Fruit fly (Drosophila melanogaster) whole organism, embryonic: ENCODE results near the gene Not10.
A peak's percentile ranks its signal among the peaks of the same experiment; 100 is the strongest.

Experiments
- Ada2b ChIP-seq: fragments of 200-800 bp; sonication (Bioruptor generic); IDR thresholded peaks from 2 replicates; pipeline ENCODE4 v1.3.6; 2022; ENCODE audit warnings: missing biosample characterization, missing genetic modification characterization
- Atf-2 ChIP-seq: fragments of 200-800 bp; sonication (Bioruptor generic); optimal IDR thresholded peaks from 2 replicates; lab custom pipeline; 2016; ENCODE audit warnings: missing biosample characterization, missing genetic modification characterization
- Bdp1 ChIP-seq: fragments of 200-800 bp; sonication (Bioruptor generic); optimal IDR thresholded peaks from 3 replicates; lab custom pipeline; 2016; ENCODE audit warnings: missing biosample characterization, missing genetic modification characterization
- CG10321 ChIP-seq: fragments of 200-800 bp; sonication (Bioruptor generic); IDR thresholded peaks from 2 replicates; pipeline ENCODE4 v1.3.6; 2022; ENCODE audit warnings: missing biosample characterization, missing genetic modification characterization
- CG10431 ChIP-seq: fragments of 200-800 bp; sonication (Bioruptor generic); optimal IDR thresholded peaks from 3 replicates; lab custom pipeline; 2018; ENCODE audit warnings: missing biosample characterization, mild to moderate bottlenecking, missing genetic modification characterization
- CG10462 ChIP-seq: fragments of 200-800 bp; sonication (Bioruptor generic); optimal IDR thresholded peaks from 2 replicates; lab custom pipeline; 2016; ENCODE audit warnings: missing biosample characterization, missing genetic modification characterization
- CG10543 ChIP-seq: fragments of 200-800 bp; sonication (Bioruptor generic); optimal IDR thresholded peaks from 3 replicates; lab custom pipeline; 2017; ENCODE audit warnings: missing biosample characterization, mild to moderate bottlenecking, missing genetic modification characterization, moderate library complexity
- CG15479 ChIP-seq: fragments of 200-800 bp; sonication (Bioruptor generic); optimal IDR thresholded peaks from 3 replicates; lab custom pipeline; 2019; ENCODE audit warnings: missing biosample characterization, mild to moderate bottlenecking, missing genetic modification characterization, moderate library complexity
- CG16813 ChIP-seq: fragments of 200-800 bp; sonication (Bioruptor generic); IDR thresholded peaks from 3 replicates; pipeline ENCODE4 v1.3.6; 2022; ENCODE audit warnings: missing biosample characterization, missing genetic modification characterization; ENCODE audit not compliant: partially characterized antibody
- CG17829 ChIP-seq: fragments of 200-800 bp; optimal IDR thresholded peaks from 2 replicates; lab custom pipeline; 2019; ENCODE audit warnings: missing biosample characterization, mild to moderate bottlenecking, missing genetic modification characterization, moderate library complexity
- CG18476 ChIP-seq: fragments of 200-800 bp; sonication (Bioruptor generic); optimal IDR thresholded peaks from 2 replicates; lab custom pipeline; 2016; ENCODE audit warnings: missing biosample characterization, mild to moderate bottlenecking, missing genetic modification characterization
- CG18619 ChIP-seq: fragments of 200-800 bp; sonication (Bioruptor generic); optimal IDR thresholded peaks from 3 replicates; lab custom pipeline; 2017; ENCODE audit warnings: missing biosample characterization, mild to moderate bottlenecking, missing genetic modification characterization
- CG2129 ChIP-seq: fragments of 200-800 bp; sonication (Bioruptor generic); IDR thresholded peaks from 2 replicates; pipeline ENCODE4 v1.3.6; 2022; ENCODE audit warnings: missing biosample characterization, missing genetic modification characterization; ENCODE audit not compliant: partially characterized antibody
- CG2199 ChIP-seq: fragments of 200-800 bp; sonication (Bioruptor generic); IDR thresholded peaks from 3 replicates; pipeline ENCODE4 v1.3.6; 2022; ENCODE audit warnings: missing biosample characterization, missing genetic modification characterization
- CG30403 ChIP-seq: fragments of 200-800 bp; sonication (Bioruptor generic); optimal IDR thresholded peaks from 3 replicates; lab custom pipeline; 2016; ENCODE audit warnings: missing biosample characterization, missing genetic modification characterization
- CG31365 ChIP-seq: fragments of 200-800 bp; sonication (Bioruptor generic); optimal IDR thresholded peaks from 2 replicates; lab custom pipeline; 2018; ENCODE audit warnings: missing biosample characterization, mild to moderate bottlenecking, missing genetic modification characterization
- CG34422 ChIP-seq: fragments of 200-800 bp; sonication (Bioruptor generic); IDR thresholded peaks from 3 replicates; pipeline ENCODE4 v1.3.6; 2022; ENCODE audit warnings: missing biosample characterization, missing genetic modification characterization
- CG6689 ChIP-seq: fragments of 200-800 bp; sonication (Bioruptor generic); IDR thresholded peaks from 2 replicates; pipeline ENCODE4 v1.3.6; 2022; ENCODE audit warnings: missing biosample characterization, missing genetic modification characterization
- CG6791 ChIP-seq: fragments of 200-800 bp; sonication (Bioruptor generic); IDR thresholded peaks from 3 replicates; pipeline ENCODE4 v1.3.6; 2022; ENCODE audit warnings: missing biosample characterization, missing genetic modification characterization; ENCODE audit not compliant: partially characterized antibody
- CG8089 ChIP-seq: fragments of 200-800 bp; sonication (Bioruptor generic); optimal IDR thresholded peaks from 3 replicates; lab custom pipeline; 2016; ENCODE audit warnings: missing biosample characterization, missing genetic modification characterization
- Dfd ChIP-seq, 2 experiments: fragments of >200 bp; optimal IDR thresholded peaks; 2 replicates each; lab custom pipeline; 2017; ENCODE audit warnings: missing biosample characterization in 2 of 2, missing genetic modification characterization in 2 of 2
- ERR ChIP-seq: fragments of 200-800 bp; sonication (Bioruptor generic); optimal IDR thresholded peaks from 2 replicates; lab custom pipeline; 2016; ENCODE audit warnings: missing biosample characterization, missing genetic modification characterization
- Hr78 ChIP-seq, 2 experiments: fragments of 200-800 bp in 1 of 2; fragments of >200 bp in 1 of 2; sonication (Bioruptor generic) in 1 of 2; optimal IDR thresholded peaks; 2 replicates each; lab custom pipeline; 2017 to 2019; ENCODE audit warnings: missing biosample characterization in 2 of 2, missing genetic modification characterization in 2 of 2, mild to moderate bottlenecking in 1 of 2, moderate library complexity in 1 of 2
- Med ChIP-seq: fragments of 200-800 bp; sonication (Bioruptor generic); peaks from one replicate; lab custom pipeline; 2016; ENCODE audit warnings: missing biosample characterization, missing genetic modification characterization, mild to moderate bottlenecking, inconsistent platforms, moderate library complexity
- NC2β ChIP-seq: fragments of 200-800 bp; sonication (Bioruptor generic); optimal IDR thresholded peaks from 2 replicates; lab custom pipeline; 2016; ENCODE audit warnings: missing biosample characterization, missing genetic modification characterization
- Nf-YC ChIP-seq: fragments of 200-800 bp; optimal IDR thresholded peaks from 3 replicates; lab custom pipeline; 2019; ENCODE audit warnings: missing biosample characterization, mild to moderate bottlenecking, missing genetic modification characterization, moderate library complexity
- Sry-β ChIP-seq: fragments of 200-800 bp; sonication (Bioruptor generic); optimal IDR thresholded peaks from 2 replicates; lab custom pipeline; 2018; ENCODE audit warnings: missing biosample characterization, mild to moderate bottlenecking, missing genetic modification characterization, moderate library complexity
- Sry-δ ChIP-seq: fragments of 200-800 bp; sonication (Bioruptor generic); optimal IDR thresholded peaks from 2 replicates; lab custom pipeline; 2016; ENCODE audit warnings: missing biosample characterization, missing genetic modification characterization
- al ChIP-seq: fragments of 200-800 bp; sonication (Bioruptor generic); IDR thresholded peaks from 2 replicates; pipeline ENCODE4 v1.3.6; 2022; ENCODE audit warnings: missing biosample characterization, missing genetic modification characterization
- ap ChIP-seq: fragments of 200-800 bp; sonication (Bioruptor generic); IDR thresholded peaks from 2 replicates; pipeline ENCODE4 v1.3.6; 2022; ENCODE audit warnings: missing biosample characterization, missing genetic modification characterization
- ase ChIP-seq: fragments of 200-800 bp; sonication (Bioruptor generic); IDR thresholded peaks from 3 replicates; pipeline ENCODE4 v1.3.6; 2022; ENCODE audit warnings: missing biosample characterization, missing genetic modification characterization
- bowl ChIP-seq: fragments of 200-800 bp; sonication (Bioruptor generic); IDR thresholded peaks from 2 replicates; pipeline ENCODE4 v1.3.6; 2022; ENCODE audit warnings: missing biosample characterization, missing genetic modification characterization
- btn ChIP-seq: fragments of 200-800 bp; sonication (Bioruptor generic); optimal IDR thresholded peaks from 2 replicates; lab custom pipeline; 2016; ENCODE audit warnings: missing biosample characterization, missing genetic modification characterization
- emc ChIP-seq: fragments of 200-800 bp; sonication (Bioruptor generic); optimal IDR thresholded peaks from 2 replicates; lab custom pipeline; 2016; ENCODE audit warnings: missing biosample characterization, missing genetic modification characterization
- esg ChIP-seq: fragments of 200-800 bp; sonication (Bioruptor generic); conservative IDR thresholded peaks from 2 replicates; pipeline ENCODE4 v1.3.6; 2022; ENCODE audit warnings: missing biosample characterization, missing genetic modification characterization
- her ChIP-seq: fragments of 200-800 bp; sonication (Bioruptor generic); optimal IDR thresholded peaks from 2 replicates; lab custom pipeline; 2016; ENCODE audit warnings: missing biosample characterization, missing genetic modification characterization
- insv ChIP-seq, 2 experiments: fragments of 200-800 bp; sonication (Bioruptor generic); optimal IDR thresholded peaks; 3 replicates each; lab custom pipeline; 2016 to 2018; ENCODE audit warnings: missing biosample characterization in 2 of 2, missing genetic modification characterization in 2 of 2
- jigr1 ChIP-seq: fragments of 200-800 bp; sonication (Bioruptor generic); IDR thresholded peaks from 3 replicates; pipeline ENCODE4 v1.3.6; 2022; ENCODE audit warnings: missing biosample characterization, missing genetic modification characterization
- lilli ChIP-seq: fragments of 200-800 bp; sonication (Bioruptor generic); optimal IDR thresholded peaks from 3 replicates; lab custom pipeline; 2016; ENCODE audit warnings: missing biosample characterization, missing genetic modification characterization
- maf-S ChIP-seq: fragments of 200-800 bp; sonication (Bioruptor generic); optimal IDR thresholded peaks from 2 replicates; lab custom pipeline; 2016; ENCODE audit warnings: missing biosample characterization, missing genetic modification characterization
- salm ChIP-seq: fragments of 200-800 bp; sonication (Bioruptor generic); optimal IDR thresholded peaks from 2 replicates; lab custom pipeline; 2018; ENCODE audit warnings: missing biosample characterization, mild to moderate bottlenecking, missing genetic modification characterization
- sens ChIP-seq: fragments of 200-800 bp; sonication (Bioruptor generic); peaks from one replicate; lab custom pipeline; 2016; ENCODE audit warnings: missing biosample characterization, missing genetic modification characterization
- sna ChIP-seq: fragments of 200-800 bp; sonication (Bioruptor generic); IDR thresholded peaks from 2 replicates; pipeline ENCODE4 v1.3.6; 2022; ENCODE audit warnings: missing biosample characterization, missing genetic modification characterization; ENCODE audit not compliant: partially characterized antibody
- stwl ChIP-seq: fragments of 200-800 bp; sonication (Bioruptor generic); optimal IDR thresholded peaks from 3 replicates; lab custom pipeline; 2018; ENCODE audit warnings: missing biosample characterization, mild to moderate bottlenecking, missing genetic modification characterization, moderate library complexity
- tup ChIP-seq: fragments of 200-800 bp; sonication (Bioruptor generic); optimal IDR thresholded peaks from 2 replicates; lab custom pipeline; 2016; ENCODE audit warnings: missing biosample characterization, mild to moderate bottlenecking, missing genetic modification characterization, moderate library complexity
- vvl ChIP-seq: fragments of 200-800 bp; sonication (Bioruptor generic); IDR thresholded peaks from 2 replicates; pipeline ENCODE4 v1.3.6; 2022; ENCODE audit warnings: missing biosample characterization, missing genetic modification characterization

Gene Not10

DNA sequence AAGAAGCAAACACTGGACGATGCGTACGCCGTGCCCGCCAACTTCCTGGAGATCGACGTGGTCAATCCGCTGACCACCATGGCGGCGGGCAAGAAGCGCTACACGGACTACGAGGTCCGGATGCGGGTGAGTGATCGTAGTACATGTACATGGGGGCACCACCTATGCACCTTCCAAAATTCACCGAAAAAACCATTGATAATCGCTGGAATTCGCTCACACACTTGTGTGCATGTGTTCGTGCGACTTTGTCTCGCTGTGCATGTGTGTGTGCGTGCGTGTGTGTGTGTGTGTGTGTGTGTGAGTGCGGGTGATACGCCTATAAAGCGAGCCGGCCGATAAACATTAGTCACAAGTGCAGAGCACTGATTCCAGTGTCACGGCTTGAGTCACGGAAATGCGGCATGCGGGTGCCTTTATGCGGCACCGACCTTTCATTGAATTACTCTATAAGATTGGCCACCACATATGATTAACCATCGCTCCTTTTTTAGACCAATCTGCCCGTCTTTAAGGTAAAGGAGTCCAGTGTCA is 2.0 kb upstream of the Not10 start (continued):
- TF ChIP-seq Med (GFP tag; lab: Kevin White, UChicago): peak; percentile 38
- no peak for TF ChIP-seq ap (GFP tag; lab: Robert Waterston, UW)
- TF ChIP-seq Sry-β (GFP tag; lab: Kevin White, UChicago): peak; percentile 33
- TF ChIP-seq sens (GFP tag; lab: Kevin White, UChicago): peak; percentile 39
- peak in 1 of 2 experiments; percentile 34 for TF ChIP-seq Hr78 (GFP tag; optimal IDR thresholded peaks at IDR 0.05; lab: Kevin White, UChicago)
- no peak for TF ChIP-seq CG2129
- TF ChIP-seq, all 482 proteins: peak for 13

- no peak for TF ChIP-seq jigr1 (GFP tag; lab: Robert Waterston, UW)
- TF ChIP-seq Nf-YC (tag; lab: Kevin White, UChicago): no peak
- TF ChIP-seq emc: no peak
- TF ChIP-seq tup: no peak
- TF ChIP-seq ERR: no peak
- TF ChIP-seq vvl (GFP tag; lab: Robert Waterston, UW): no peak
Observed at dm6 chr3R:12633059-12633458, 2.6 kb downstream of the Not10 start, which contains the start of gene CG18530. Gene CG18530 (plus strand): TSS chr3R:12633359.

DNA sequence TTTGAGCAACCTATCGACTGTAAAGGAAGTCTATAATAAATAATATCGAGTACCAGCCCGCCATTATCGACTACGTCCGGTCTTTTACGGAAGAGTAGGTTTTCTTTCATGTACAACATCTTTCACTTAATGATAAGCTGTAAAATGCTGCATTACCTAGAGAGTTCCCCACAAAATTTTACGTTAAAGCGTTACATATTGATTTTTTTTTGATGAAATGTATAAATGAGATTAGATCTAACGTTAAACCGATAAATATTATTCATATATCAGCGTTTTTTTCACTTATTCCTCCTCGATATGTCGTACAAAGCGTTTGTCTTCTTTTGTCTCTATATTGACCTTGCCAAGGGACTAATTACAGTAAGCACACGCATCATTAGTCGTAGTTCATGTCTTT is 4.2 kb downstream of the Not10 start, which contains the start of gene CG11598:
TSS of gene CG11598 (plus strand) at position 301 of the 400 bp plus-strand sequence.
- TF ChIP-seq her (no peak), CG10321 (GFP tag; lab: Robert Waterston, UW) (no peak), ase (GFP tag; lab: Robert Waterston, UW) (no peak), Atf-2 (GFP tag; lab: Kevin White, UChicago) (no peak), salm (no peak), CG10431 (no peak), al (GFP tag; lab: Robert Waterston, UW) (no peak), CG18619 (no peak), bowl (GFP tag; lab: Robert Waterston, UW) (no peak), Ada2b (GFP tag; lab: Robert Waterston, UW) (no peak), btn (no peak), CG18476 (GFP tag; lab: Kevin White, UChicago) (no peak), CG10543 (GFP tag; lab: Kevin White, UChicago) (no peak), CG8089 (GFP tag; lab: Kevin White, UChicago) (no peak)
- TF ChIP-seq, all 482 proteins: peak for 0

DNA sequence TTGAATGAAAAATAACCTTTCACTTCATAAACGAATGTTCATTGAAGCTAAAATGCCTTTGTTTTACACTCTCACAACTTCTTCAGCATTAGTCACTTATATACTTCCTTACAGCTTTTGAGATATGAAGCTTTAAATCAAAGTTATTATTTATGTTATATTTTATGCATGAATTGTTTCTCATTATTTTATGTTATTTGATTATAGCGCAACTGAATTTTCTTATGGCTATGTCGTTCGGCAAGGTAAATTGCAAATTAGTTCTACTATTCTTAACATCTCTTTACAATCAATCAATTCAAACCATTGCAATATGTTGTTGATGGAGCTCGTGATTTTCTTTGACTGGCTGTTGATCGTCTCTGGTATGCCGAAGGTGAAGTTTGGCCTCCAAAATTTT is 5.8 kb downstream of the Not10 start, which contains the start of gene CG11600:
TSS of gene CG11600 (plus strand) at position 301 of the 400 bp plus-strand sequence.
- TF ChIP-seq Sry-δ (GFP tag; lab: Kevin White, UChicago) (no peak), CG10462 (GFP tag; lab: Kevin White, UChicago) (no peak), CG31365 (tag; lab: Kevin White, UChicago) (no peak), lilli (no peak), insv (GFP tag; optimal IDR thresholded peaks at IDR 0.05; lab: Kevin White, UChicago) (no peak), esg (GFP tag; lab: Robert Waterston, UW) (no peak), CG34422 (no peak)

dm6 chr3R:12637961-12638531 is 7.6 kb downstream of the Not10 start, which contains the start of gene CG11608:
Gene CG11608 (plus strand): TSS chr3R:12638481.
- TF ChIP-seq maf-S (GFP tag; lab: Kevin White, UChicago) (no peak), stwl (peak; percentile 41), CG6689 (GFP tag; lab: Robert Waterston, UW) (no peak), CG17829 (tag; lab: Kevin White, UChicago) (no peak), CG30403 (GFP tag; lab: Kevin White, UChicago) (no peak), CG2199 (peak; percentile 92), CG6791 (GFP tag; lab: Robert Waterston, UW) (peak; percentile 71), Bdp1 (GFP tag; lab: Kevin White, UChicago) (no peak), CG15479 (GFP tag; lab: Kevin White, UChicago) (no peak), sna (no peak), NC2β (GFP tag; lab: Kevin White, UChicago) (no peak), CG16813 (peak; percentile 34; the same call in 1 of the 3 replicates), Dfd (GFP tag; optimal IDR thresholded peaks at IDR 0.05; lab: Kevin White, UChicago) (peak in 1 of 2 experiments; percentile 27)
